Worm (Caenorhabditis elegans) whole organism, L4/young adult: ENCODE results near the gene mrp-4.

Source experiments
- W03F9.2 ChIP-seq: fragments of 150-350 bp; optimal IDR thresholded peaks from 2 replicates; lab custom pipeline; 2014; ENCODE audit warnings: missing biosample characterization, missing genetic modification characterization
- dao-5 ChIP-seq: sonication (generic microtip); optimal IDR thresholded peaks from 2 replicates; lab custom pipeline; 2016; ENCODE audit warnings: missing genotype, missing genetic modification characterization, moderate library complexity, missing compliant biosample characterization
- him-1 ChIP-seq: sonication (generic microtip); optimal IDR thresholded peaks from 2 replicates; lab custom pipeline; 2016; ENCODE audit warnings: missing genotype, missing genetic modification reagents, missing genetic modification characterization, missing compliant biosample characterization

DNA sequence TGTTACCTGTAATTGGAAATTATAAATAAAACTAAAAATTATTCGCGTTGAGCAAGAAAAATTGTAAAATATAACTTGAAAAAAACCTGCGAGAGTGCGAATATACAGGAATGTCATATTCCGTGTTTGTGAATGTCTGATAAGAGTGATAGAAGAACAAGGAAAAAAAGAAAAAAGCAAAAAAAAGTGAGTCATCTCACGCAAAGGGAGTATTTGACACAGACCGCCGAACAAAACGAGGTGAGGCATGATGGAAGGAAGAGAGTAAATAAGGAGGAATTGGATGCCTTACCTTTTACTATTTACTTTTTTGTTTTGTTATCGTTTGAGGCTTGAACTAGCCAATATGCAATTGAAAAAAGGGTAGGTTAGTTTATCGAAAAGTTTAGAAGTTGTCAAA is 8.2 kb downstream of the mrp-4 start, which contains the start of gene F21G4.1:
- TF ChIP-seq W03F9.2 (tag; lab: Kevin White, UChicago): no peak
- no peak for TF ChIP-seq him-1 (tag; lab: Kevin White, UChicago)
- no peak for TF ChIP-seq dao-5 (tag; lab: Kevin White, UChicago)
